Worm (Caenorhabditis elegans) whole organism, L2 larva: ENCODE data around the gene T09A5.4.

ENCODE experiments used
- ama-1 ChIP-seq: fragments of 150-350 bp; optimal IDR thresholded peaks from 2 replicates; lab custom pipeline; 2018; ENCODE audit warnings: inconsistent platforms
- unc-62 ChIP-seq: fragments of 150-350 bp; optimal IDR thresholded peaks from 2 replicates; lab custom pipeline; 2014; ENCODE audit warnings: missing biosample characterization, missing genetic modification reagents, missing genetic modification characterization

ce11 chrII:7884898-7885297, 38.9 kb downstream of the T09A5.4 start:
- TF ChIP-seq unc-62 (GFP tag; lab: Kevin White, UChicago) (no peak), ama-1 (lab: Kevin White, UChicago) (no peak)
